Worm (Caenorhabditis elegans) whole organism, dauer: ENCODE results near the gene flap-1.

Source experiments
- unc-62 ChIP-seq: sonication (generic microtip); optimal IDR thresholded peaks from 2 replicates; lab custom pipeline; 2017; ENCODE audit warnings: missing biosample characterization, missing genetic modification reagents, missing genetic modification characterization

The flap-1 gene

DNA sequence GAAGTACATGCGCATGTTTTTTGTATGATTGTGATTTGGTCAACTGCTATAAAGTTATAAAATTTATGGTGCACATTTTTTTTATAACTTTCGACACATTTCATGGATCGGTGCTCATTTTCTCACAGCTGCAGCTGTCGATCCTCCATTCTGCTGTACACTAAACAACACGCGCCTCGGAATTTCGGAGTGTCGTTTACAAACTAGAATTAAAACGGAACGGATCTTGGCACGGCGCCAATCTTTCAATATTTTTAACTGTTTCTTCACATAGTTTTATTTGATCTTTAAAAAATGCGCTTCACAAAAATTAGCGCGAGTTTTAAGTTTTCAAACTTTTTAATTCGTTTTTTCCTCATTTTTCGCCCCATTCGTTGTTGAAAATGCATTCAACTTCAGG lies 17.8 kb upstream of the flap-1 start, which contains the start of gene let-711:
Gene let-711, plus strand, starts transcription at position 337 of the 400 bp plus-strand sequence.
- no peak for TF ChIP-seq unc-62 (GFP tag; lab: Kevin White, UChicago)

DNA sequence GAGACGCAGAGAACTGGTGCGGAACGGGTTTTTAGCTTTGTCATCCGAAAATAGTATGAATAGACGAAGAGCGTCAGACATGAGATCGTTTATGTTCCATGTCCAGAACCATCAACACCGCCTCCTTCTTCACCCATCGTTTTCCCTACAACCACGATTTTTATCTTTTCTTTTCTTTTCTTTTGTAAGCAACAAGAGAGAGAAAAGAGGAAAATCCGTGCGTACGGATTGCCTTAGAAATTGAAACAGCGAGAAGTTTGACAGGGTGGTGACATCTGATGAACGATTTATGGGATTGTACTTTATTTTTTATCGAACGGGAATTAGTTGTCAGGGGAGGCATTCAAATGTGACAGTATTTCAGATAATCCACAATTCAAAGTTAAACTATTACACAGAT lies 17.1 kb upstream of the flap-1 start, which contains the start of gene abu-13:
Gene abu-13, minus strand, starts transcription at position 152 of the 400 bp plus-strand sequence.
- no peak for TF ChIP-seq unc-62 (GFP tag; lab: Kevin White, UChicago)

DNA sequence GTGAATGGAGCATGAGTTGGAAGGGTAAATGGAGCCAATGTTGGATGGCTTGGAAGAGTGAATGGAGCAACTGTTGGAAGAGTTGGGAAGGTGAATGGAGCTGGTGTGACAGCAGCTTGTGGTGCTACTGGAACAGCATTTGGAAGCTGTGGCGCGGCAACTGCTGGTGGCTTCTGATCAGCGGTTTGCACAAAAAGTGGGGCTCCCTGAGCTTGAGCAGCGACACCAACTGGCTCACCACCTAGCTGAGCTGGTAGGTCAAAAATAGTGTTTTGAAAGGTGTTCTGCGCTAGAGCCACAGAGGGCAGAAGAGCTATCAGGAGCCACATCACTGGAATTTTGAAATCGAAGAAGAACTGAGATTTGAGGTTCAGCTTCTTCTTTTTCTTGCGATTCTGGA lies 16.7 kb upstream of the flap-1 start:
- no peak for TF ChIP-seq unc-62 (GFP tag; lab: Kevin White, UChicago)

DNA sequence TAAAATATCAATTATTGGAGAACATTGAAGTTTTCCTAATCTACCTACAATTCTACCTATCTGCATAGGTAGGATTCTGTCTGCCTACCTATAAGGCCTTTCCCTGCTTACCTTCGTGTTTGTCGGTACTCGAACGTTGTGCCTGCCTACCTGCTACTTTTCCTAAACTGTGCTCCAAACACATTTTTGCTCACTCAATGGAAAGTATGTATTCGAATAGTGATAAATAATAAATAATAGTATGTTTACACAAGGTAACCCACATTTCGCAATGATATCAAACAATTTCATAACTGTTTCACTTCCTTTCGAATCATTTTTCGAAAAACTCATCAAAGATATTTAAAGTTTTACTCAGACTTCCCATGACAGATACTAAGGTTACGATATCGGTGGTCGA lies 10.9 kb upstream of the flap-1 start, which contains the start of gene F57B9.3:
Gene F57B9.3, plus strand, starts transcription at position 301 of the 400 bp plus-strand sequence.
- no peak for TF ChIP-seq unc-62 (GFP tag; lab: Kevin White, UChicago)

DNA sequence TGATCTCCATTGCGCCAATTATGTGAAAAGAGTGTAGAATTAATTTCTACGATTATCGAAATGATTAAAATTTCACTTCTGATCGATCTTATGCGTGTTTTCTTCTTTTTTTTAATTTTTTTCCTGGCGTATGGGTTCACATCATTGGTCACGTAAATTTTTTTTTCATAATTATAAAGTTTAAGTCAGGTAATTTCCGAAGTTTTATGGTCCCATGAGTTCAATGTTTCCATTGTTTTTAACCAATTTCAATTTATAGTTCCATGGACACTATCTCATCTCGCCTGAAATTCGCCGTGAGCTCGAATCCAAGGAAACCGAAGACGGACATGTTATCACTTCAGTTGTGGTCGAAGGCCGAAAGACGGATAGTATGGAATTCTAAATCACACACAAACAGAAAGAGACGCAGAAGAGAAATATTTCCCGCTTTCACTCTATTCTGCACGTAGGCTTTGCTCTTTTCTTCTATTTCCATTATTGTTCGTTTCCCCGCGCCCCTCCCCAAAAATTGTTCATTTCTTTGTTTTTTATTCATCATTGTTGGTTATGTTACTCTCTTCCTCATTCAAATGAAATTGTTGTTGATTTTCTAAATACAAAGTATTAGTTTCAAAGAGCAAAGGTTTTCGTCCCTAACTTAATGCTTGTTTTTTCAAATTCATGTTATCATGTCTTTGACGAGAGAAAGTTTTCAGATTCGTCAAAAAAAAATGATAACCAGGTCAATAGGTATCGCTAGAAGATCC lies 6.8 kb upstream of the flap-1 start, which contains the start of the genes F57B9.8 and coq-2:
Gene F57B9.8, minus strand, starts transcription at position 51 of the 749 bp plus-strand sequence.
Gene coq-2, plus strand, starts transcription at position 699 of the 749 bp plus-strand sequence.
- TF ChIP-seq unc-62 (GFP tag; lab: Kevin White, UChicago) = no peak

DNA sequence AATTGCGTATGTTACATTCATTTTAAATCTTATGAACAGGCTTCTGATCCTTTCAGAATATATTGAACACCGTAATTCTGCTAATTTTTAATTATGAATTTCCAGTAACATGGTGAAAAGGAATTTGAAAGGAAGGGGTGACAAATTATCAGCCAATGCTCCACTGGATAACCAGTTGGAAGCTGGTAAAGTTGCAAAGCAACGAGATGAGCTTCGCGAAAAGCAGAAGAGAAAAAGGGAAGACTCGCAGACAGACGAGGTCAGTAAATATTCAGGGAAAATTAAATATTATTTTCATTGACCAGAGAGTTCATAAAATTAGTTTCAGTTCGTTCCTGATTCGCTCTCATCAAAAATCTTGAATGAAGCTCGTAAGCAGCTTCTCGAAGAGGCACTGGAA lies 3.3 kb upstream of the flap-1 start, which contains the start of gene byn-1:
Gene byn-1, plus strand, starts transcription at position 106 of the 400 bp plus-strand sequence.
- TF ChIP-seq unc-62 (GFP tag; lab: Kevin White, UChicago) = no peak

DNA sequence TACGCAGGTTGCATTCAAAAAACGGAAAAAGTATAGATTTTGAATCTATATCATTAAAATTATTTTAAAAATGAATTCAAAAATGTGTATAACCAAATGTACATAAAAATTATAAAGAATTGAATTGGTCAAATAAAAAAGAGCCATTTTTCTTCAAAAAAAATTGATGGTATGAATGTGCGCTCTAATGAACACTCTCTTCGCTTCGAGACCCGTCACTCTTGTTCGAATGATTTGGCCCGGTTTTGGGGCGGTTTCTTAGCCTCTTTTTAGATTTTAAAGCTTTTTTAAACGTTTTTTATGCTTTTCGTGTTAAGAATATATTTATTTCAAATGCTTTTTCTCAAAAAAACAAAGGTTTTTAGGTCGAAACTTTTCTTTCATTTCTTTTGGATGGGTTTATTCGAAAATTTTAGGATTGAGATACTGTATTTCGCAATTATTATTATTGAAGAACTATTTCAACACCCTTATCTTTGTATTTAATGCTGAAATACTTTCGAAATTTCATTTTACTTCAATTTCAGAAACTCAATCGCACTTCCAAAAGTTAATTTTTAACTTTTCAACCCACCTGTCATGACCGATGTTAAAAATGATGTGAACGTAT lies 1.0 kb upstream of the flap-1 start, which contains the start of gene inf-1:
Gene inf-1, plus strand, starts transcription at position 577 of the 610 bp plus-strand sequence.
- no peak for TF ChIP-seq unc-62 (GFP tag; lab: Kevin White, UChicago)

DNA sequence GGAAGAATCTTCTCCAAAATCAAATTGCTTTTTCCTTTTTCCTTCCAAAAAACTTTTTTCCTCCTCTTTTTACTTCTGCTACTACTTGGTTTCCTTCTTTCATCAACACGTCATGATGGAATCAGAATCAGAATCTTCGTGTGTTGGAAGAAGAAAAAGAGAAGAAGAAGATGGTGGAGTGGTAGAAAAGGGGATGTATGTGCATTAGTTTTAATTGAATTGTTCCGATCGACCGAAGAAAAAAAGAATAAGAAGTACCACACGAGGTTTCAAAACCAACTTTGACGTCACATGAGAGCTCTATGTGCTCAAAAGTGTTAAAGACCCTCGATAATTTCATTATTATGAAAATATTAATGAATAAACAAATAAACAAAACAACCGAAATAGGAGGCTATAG lies 13.8 kb downstream of the flap-1 start:
- TF ChIP-seq unc-62 (GFP tag; lab: Kevin White, UChicago) = no peak

DNA sequence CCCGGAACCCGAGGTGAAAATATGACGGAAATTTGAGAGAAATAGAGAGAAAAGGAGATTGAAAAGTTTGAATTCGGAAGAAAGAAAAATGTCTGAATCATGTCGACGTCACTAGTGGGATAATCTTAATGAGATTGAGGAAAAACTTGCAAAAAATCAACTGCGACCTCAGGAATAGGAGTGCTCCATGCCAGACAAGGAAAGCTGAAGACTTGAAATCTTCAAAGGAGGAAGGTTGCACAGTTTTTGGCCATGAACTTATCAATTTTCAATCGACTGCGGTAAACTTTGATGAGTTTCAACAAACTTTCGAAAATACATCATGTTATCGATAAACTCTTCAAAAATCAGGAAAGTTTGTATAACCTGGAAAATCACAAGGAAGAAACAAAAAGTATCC lies 16.2 kb downstream of the flap-1 start, which contains the start of gene pdf-1:
Gene pdf-1, minus strand, starts transcription at position 101 of the 400 bp plus-strand sequence.
- no peak for TF ChIP-seq unc-62 (GFP tag; lab: Kevin White, UChicago)

DNA sequence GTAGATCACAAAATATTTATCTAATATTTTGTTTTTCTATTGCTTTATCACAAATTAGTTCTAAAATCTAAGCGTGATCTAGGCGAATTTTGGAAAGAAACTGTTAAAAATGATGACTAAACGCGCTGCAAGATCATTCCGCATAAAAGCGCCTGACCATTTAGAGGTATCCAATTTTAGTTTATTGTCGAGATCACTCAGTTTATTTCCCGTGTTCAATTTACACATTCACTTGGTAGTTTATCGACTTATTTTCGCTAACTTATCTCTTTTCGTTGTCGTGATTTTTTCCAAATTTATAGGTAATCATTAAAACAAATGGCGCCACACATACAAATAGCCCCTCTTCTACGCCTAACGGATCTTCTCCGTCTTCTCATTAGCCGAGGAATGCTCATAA lies 22.2 kb downstream of the flap-1 start, which contains the start of gene T07E3.2:
Gene T07E3.2, plus strand, starts transcription at position 301 of the 400 bp plus-strand sequence.
- no peak for TF ChIP-seq unc-62 (GFP tag; lab: Kevin White, UChicago)

DNA sequence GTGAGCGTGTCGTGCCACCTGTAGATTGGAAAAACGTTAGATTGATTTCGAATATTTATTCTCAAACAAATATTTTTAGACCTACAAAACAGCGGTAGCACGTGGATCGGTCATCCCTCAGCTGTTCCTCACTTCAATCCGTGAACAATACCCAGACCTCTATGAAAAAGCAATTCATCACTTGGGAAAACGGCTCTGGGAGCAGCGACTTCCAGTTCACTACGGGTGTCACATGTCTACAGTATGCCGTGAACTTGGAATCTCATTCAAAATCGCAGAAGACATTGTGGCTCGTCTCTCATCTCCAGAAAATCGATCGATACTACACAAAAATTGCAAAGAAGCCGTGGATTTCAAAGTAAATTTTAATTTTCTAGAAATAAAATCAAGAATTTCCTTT lies 24.2 kb downstream of the flap-1 start:
- no peak for TF ChIP-seq unc-62 (GFP tag; lab: Kevin White, UChicago)

DNA sequence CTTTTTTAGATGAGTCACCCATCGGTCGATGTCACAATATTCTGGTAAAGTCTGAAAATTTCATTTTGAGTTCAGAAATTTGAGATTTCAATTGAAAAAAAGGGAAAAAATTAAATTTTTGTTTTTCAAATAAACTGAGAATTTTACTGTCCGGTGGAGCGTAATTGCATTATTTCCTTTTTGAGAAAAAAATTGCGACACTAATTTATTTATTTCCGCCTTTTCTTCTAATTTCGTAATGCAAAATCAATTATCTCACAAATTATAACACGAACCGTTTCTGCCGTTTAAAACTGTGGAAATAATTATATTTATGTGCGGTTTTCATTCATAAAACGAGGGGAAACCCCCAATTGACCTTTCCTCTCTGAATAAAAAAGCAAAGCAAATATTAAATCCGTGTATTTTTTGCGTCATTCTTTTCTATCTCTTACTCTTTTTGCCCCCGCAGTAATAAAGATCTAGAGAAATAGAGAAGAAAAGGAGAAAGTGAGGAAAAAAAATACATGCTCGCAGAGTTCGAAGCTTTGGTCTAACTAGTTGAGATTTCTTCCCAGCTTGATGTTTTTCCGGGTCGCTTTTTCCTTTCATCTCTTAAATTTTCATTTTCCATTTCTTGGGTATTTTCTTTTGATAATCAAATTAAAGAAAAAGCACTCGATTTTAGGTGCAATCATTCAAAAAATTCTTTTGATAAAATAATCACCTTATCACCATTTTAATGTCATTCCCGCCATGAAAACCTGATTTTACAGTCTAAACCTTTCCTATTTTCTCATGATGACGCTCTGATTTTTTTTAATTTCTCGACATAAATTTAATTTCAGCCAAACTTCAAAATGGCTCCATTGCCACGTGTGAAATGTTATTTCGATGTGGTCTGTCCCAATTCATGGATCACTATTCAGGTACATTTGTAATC lies 25.3 kb downstream of the flap-1 start, which contains the start of the genes brc-2 and T07E3.3:
Gene brc-2, minus strand, starts transcription at position 51 of the 922 bp plus-strand sequence.
Gene T07E3.3, plus strand, starts transcription at position 822 of the 922 bp plus-strand sequence.
- TF ChIP-seq unc-62 (GFP tag; lab: Kevin White, UChicago) = no peak

DNA sequence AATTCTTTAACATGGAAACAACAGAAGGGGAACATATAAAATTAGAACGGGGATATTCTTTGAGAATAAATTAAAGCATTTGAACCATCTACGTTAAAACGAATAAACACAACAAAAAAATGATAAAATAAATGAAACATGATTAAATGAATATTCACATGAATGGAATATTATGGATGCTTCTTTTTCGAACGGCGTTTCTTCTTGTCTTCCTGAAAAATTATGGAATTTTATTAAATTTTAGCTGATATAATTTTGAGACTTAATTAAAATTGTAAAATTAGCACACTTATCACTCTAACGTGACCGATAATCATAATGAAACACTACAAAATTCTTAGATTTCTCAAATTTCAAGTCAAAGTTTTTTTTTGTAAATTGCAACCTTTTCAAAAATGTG lies 28.0 kb downstream of the flap-1 start:
- TF ChIP-seq unc-62 (GFP tag; lab: Kevin White, UChicago) = no peak

DNA sequence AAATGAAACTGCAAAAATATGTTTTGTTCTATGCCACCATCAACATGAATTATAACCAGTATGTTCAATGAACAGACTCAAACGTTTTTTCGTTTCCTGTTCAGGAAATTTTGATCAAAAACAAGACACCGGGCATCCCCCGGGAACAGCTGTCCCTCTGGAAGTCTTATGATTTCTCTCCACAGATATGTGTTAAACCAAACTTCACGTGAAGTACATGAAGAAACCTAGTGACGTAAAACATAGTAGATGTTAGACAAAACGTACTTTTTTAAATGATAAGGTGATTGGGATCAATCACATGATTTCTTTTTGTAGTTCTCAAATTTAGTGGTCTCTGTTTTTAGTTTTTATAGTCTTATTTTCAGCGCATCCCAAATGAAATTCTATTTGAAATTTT lies 30.1 kb downstream of the flap-1 start:
- no peak for TF ChIP-seq unc-62 (GFP tag; lab: Kevin White, UChicago)

DNA sequence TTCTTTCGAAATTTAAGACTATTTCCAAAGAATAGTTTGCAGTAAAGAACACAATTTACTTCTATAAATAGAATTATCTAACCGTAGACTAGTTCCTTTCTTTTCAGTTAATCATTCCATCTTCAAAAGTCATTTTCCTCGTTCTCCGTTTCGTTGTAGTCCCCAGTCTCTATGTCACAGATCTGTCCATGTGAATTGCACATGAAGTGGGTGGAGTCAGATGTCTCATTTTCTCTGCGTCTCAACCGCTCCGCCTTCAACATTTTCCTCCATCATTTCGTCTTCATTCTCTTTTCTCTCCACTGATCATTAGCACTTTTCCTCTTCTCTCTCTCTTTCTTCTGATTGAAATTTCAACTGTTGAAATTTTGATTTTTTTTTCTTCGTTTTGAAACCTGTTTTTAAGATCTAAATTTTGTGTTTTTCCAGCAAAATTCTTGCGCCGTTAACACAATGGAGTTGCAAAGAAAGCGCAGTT lies 31.0 kb downstream of the flap-1 start, which contains the start of gene T07E3.4:
Gene T07E3.4, plus strand, starts transcription at position 428 of the 478 bp plus-strand sequence.
- no peak for TF ChIP-seq unc-62 (GFP tag; lab: Kevin White, UChicago)
